Fruit fly (Drosophila melanogaster) whole organism, embryonic: Measurements from ENCODE around the gene Trf5.

Experiments used
- B-H2 ChIP-seq: fragments of 200-800 bp; sonication (Bioruptor generic); optimal IDR thresholded peaks from 2 replicates; lab custom pipeline; 2018; ENCODE audit warnings: missing biosample characterization, mild to moderate bottlenecking, missing genetic modification characterization
- CG13424 ChIP-seq: fragments of 200-800 bp; sonication (Bioruptor generic); optimal IDR thresholded peaks from 2 replicates; lab custom pipeline; 2019; ENCODE audit warnings: missing biosample characterization, mild to moderate bottlenecking, missing genetic modification characterization, moderate library complexity
- CG15269 ChIP-seq: fragments of 200-800 bp; sonication (Bioruptor generic); optimal IDR thresholded peaks from 2 replicates; lab custom pipeline; 2018; ENCODE audit warnings: missing biosample characterization, mild to moderate bottlenecking, missing genetic modification characterization, moderate library complexity
- CG1602 ChIP-seq: fragments of 200-800 bp; sonication (Bioruptor generic); optimal IDR thresholded peaks from 3 replicates; lab custom pipeline; 2016; ENCODE audit warnings: missing biosample characterization, missing genetic modification characterization
- CG17361 ChIP-seq: fragments of 200-800 bp; sonication (Bioruptor generic); IDR thresholded peaks from 3 replicates; pipeline ENCODE4 v1.3.6; 2022; ENCODE audit warnings: missing biosample characterization, missing genetic modification characterization
- CG18262 ChIP-seq: fragments of 200-800 bp; optimal IDR thresholded peaks from 3 replicates; lab custom pipeline; 2019; ENCODE audit warnings: missing biosample characterization, mild to moderate bottlenecking, missing genetic modification characterization, moderate library complexity
- CG18599 ChIP-seq: fragments of 200-800 bp; sonication (Bioruptor generic); optimal IDR thresholded peaks from 3 replicates; lab custom pipeline; 2017; ENCODE audit warnings: missing biosample characterization, missing genetic modification characterization, mild to moderate bottlenecking, moderate library complexity, missing genetic modification reagents
- CG2116 ChIP-seq: fragments of 200-800 bp; sonication (Bioruptor generic); optimal IDR thresholded peaks from 3 replicates; lab custom pipeline; 2018; ENCODE audit warnings: missing biosample characterization, mild to moderate bottlenecking, missing genetic modification characterization
- CG33213 ChIP-seq: fragments of 200-800 bp; sonication (Bioruptor generic); optimal IDR thresholded peaks from 3 replicates; lab custom pipeline; 2016; ENCODE audit warnings: missing biosample characterization, missing genetic modification characterization
- CG4424 ChIP-seq: fragments of 200-800 bp; sonication (Bioruptor generic); optimal IDR thresholded peaks from 3 replicates; lab custom pipeline; 2016; ENCODE audit warnings: missing biosample characterization, missing genetic modification characterization
- CG6813 ChIP-seq: fragments of 200-800 bp; sonication (Bioruptor generic); optimal IDR thresholded peaks from 2 replicates; lab custom pipeline; 2017; ENCODE audit warnings: missing biosample characterization, missing genetic modification characterization, mild to moderate bottlenecking, moderate library complexity, missing genetic modification reagents
- CG6854 ChIP-seq: fragments of 200-800 bp; sonication (Bioruptor generic); optimal IDR thresholded peaks from 3 replicates; lab custom pipeline; 2017; ENCODE audit warnings: missing biosample characterization, mild to moderate bottlenecking, missing genetic modification characterization
- CG7786 ChIP-seq: fragments of 200-800 bp; sonication (Bioruptor generic); optimal IDR thresholded peaks from 2 replicates; lab custom pipeline; 2016; ENCODE audit warnings: missing biosample characterization, missing genetic modification characterization
- Camta ChIP-seq: fragments of 200-800 bp; sonication (Bioruptor generic); optimal IDR thresholded peaks from 2 replicates; lab custom pipeline; 2016; ENCODE audit warnings: missing biosample characterization, missing genetic modification characterization
- CoRest ChIP-seq: fragments of 200-800 bp; sonication (Bioruptor generic); optimal IDR thresholded peaks from 3 replicates; lab custom pipeline; 2018; ENCODE audit warnings: missing biosample characterization, mild to moderate bottlenecking, missing genetic modification characterization, moderate library complexity
- D19A ChIP-seq: fragments of 200-800 bp; optimal IDR thresholded peaks from 3 replicates; lab custom pipeline; 2019; ENCODE audit warnings: missing biosample characterization, mild to moderate bottlenecking, missing genetic modification characterization, moderate library complexity
- E2f2 ChIP-seq: fragments of 200-800 bp; sonication (Bioruptor generic); IDR thresholded peaks from 2 replicates; pipeline ENCODE4 v1.3.6; 2022; ENCODE audit warnings: missing biosample characterization, missing genetic modification characterization
- ERR ChIP-seq: fragments of 200-800 bp; sonication (Bioruptor generic); optimal IDR thresholded peaks from 2 replicates; lab custom pipeline; 2016; ENCODE audit warnings: missing biosample characterization, missing genetic modification characterization
- Ets97D ChIP-seq: fragments of 200-800 bp; sonication (Bioruptor generic); optimal IDR thresholded peaks from 3 replicates; lab custom pipeline; 2016; ENCODE audit warnings: missing biosample characterization, missing genetic modification characterization
- Fer1 ChIP-seq: fragments of 200-800 bp; sonication (Bioruptor generic); optimal IDR thresholded peaks from 2 replicates; lab custom pipeline; 2017; ENCODE audit warnings: missing biosample characterization, mild to moderate bottlenecking, missing genetic modification characterization
- H2.0 ChIP-seq: fragments of 200-800 bp; sonication (Bioruptor generic); IDR thresholded peaks from 2 replicates; pipeline ENCODE4 v1.3.6; 2022; ENCODE audit warnings: missing biosample characterization, missing genetic modification characterization
- Hmx ChIP-seq: fragments of 200-800 bp; sonication (Bioruptor generic); optimal IDR thresholded peaks from 2 replicates; lab custom pipeline; 2016; ENCODE audit warnings: missing biosample characterization, missing genetic modification characterization
- Meics ChIP-seq: fragments of 200-800 bp; sonication (Bioruptor generic); optimal IDR thresholded peaks from 2 replicates; lab custom pipeline; 2017; ENCODE audit warnings: missing biosample characterization, mild to moderate bottlenecking, missing genetic modification characterization
- Myb ChIP-seq: fragments of 200-800 bp; sonication (Bioruptor generic); optimal IDR thresholded peaks from 2 replicates; lab custom pipeline; 2016; ENCODE audit warnings: missing biosample characterization, missing genetic modification characterization
- PHDP ChIP-seq: fragments of 200-800 bp; sonication (Bioruptor generic); optimal IDR thresholded peaks from 3 replicates; lab custom pipeline; 2018; ENCODE audit warnings: missing biosample characterization, mild to moderate bottlenecking, missing genetic modification characterization, moderate library complexity
- Pdp1 ChIP-seq, 2 experiments: fragments of 200-800 bp; sonication (Bioruptor generic); optimal IDR thresholded peaks; 3 replicates each; lab custom pipeline; 2016; ENCODE audit warnings: missing biosample characterization in 2 of 2, missing genetic modification characterization in 2 of 2, mild to moderate bottlenecking in 1 of 2, moderate library complexity in 1 of 2
- Sry-δ ChIP-seq: fragments of 200-800 bp; sonication (Bioruptor generic); optimal IDR thresholded peaks from 2 replicates; lab custom pipeline; 2016; ENCODE audit warnings: missing biosample characterization, missing genetic modification characterization
- Taf1 ChIP-seq: fragments of 200-800 bp; sonication (Bioruptor generic); IDR thresholded peaks from 2 replicates; pipeline ENCODE4 v1.3.6; 2022; ENCODE audit warnings: missing biosample characterization, missing genetic modification characterization
- YL-1 ChIP-seq: fragments of 200-800 bp; sonication (Bioruptor generic); optimal IDR thresholded peaks from 3 replicates; lab custom pipeline; 2017; ENCODE audit warnings: missing biosample characterization, mild to moderate bottlenecking, missing genetic modification characterization
- amos ChIP-seq: fragments of 200-800 bp; sonication (Bioruptor generic); IDR thresholded peaks from 2 replicates; pipeline ENCODE4 v1.3.6; 2022; ENCODE audit warnings: missing biosample characterization, missing genetic modification characterization; ENCODE audit not compliant: partially characterized antibody
- btn ChIP-seq: fragments of 200-800 bp; sonication (Bioruptor generic); optimal IDR thresholded peaks from 2 replicates; lab custom pipeline; 2016; ENCODE audit warnings: missing biosample characterization, missing genetic modification characterization
- chinmo ChIP-seq: fragments of 200-800 bp; sonication (Bioruptor generic); IDR thresholded peaks from 4 replicates; pipeline ENCODE4 v1.3.6; 2022; ENCODE audit warnings: missing biosample characterization, missing genetic modification characterization; ENCODE audit not compliant: partially characterized antibody
- crol ChIP-seq: fragments of 200-800 bp; sonication (Bioruptor generic); IDR thresholded peaks from 2 replicates; pipeline ENCODE4 v1.3.6; 2022; ENCODE audit warnings: missing biosample characterization, missing genetic modification characterization
- dan ChIP-seq: fragments of 200-800 bp; sonication (Bioruptor generic); IDR thresholded peaks from 2 replicates; pipeline ENCODE4 v1.3.6; 2022; ENCODE audit warnings: missing biosample characterization, missing genetic modification characterization
- eve ChIP-seq, 2 experiments: fragments of >200 bp; optimal IDR thresholded peaks; 2 replicates each; lab custom pipeline; 2017; ENCODE audit warnings: missing biosample characterization in 2 of 2, missing genetic modification characterization in 2 of 2
- exex ChIP-seq: fragments of 200-800 bp; sonication (Bioruptor generic); optimal IDR thresholded peaks from 4 replicates; lab custom pipeline; 2018; ENCODE audit warnings: missing biosample characterization, mild to moderate bottlenecking, missing genetic modification characterization, moderate library complexity
- fru ChIP-seq: fragments of >200 bp; optimal IDR thresholded peaks from 2 replicates; lab custom pipeline; 2017
- gcm2 ChIP-seq: fragments of 200-800 bp; sonication (Bioruptor generic); optimal IDR thresholded peaks from 2 replicates; lab custom pipeline; 2016; ENCODE audit warnings: missing biosample characterization, missing genetic modification characterization
- gfzf ChIP-seq: fragments of 200-800 bp; sonication (Bioruptor generic); optimal IDR thresholded peaks from 2 replicates; lab custom pipeline; 2016; ENCODE audit warnings: missing biosample characterization, mild to moderate bottlenecking, missing genetic modification characterization, moderate library complexity
- hb ChIP-seq: fragments of 200-800 bp; sonication (Bioruptor generic); IDR thresholded peaks from 3 replicates; pipeline ENCODE4 v1.3.6; 2022; ENCODE audit warnings: missing biosample characterization, missing genetic modification characterization; ENCODE audit not compliant: partially characterized antibody
- hbn ChIP-seq: fragments of 200-800 bp; sonication (Bioruptor generic); IDR thresholded peaks from 2 replicates; pipeline ENCODE4 v1.3.6; 2022; ENCODE audit warnings: missing biosample characterization, missing genetic modification characterization; ENCODE audit not compliant: partially characterized antibody
- jigr1 ChIP-seq: fragments of 200-800 bp; sonication (Bioruptor generic); IDR thresholded peaks from 3 replicates; pipeline ENCODE4 v1.3.6; 2022; ENCODE audit warnings: missing biosample characterization, missing genetic modification characterization
- lbe ChIP-seq: fragments of 200-800 bp; sonication (Bioruptor generic); optimal IDR thresholded peaks from 2 replicates; lab custom pipeline; 2016; ENCODE audit warnings: missing biosample characterization, mild to moderate bottlenecking, missing genetic modification characterization
- lilli ChIP-seq: fragments of 200-800 bp; sonication (Bioruptor generic); optimal IDR thresholded peaks from 3 replicates; lab custom pipeline; 2016; ENCODE audit warnings: missing biosample characterization, missing genetic modification characterization
- mam ChIP-seq: fragments of 200-800 bp; sonication (Bioruptor generic); optimal IDR thresholded peaks from 3 replicates; lab custom pipeline; 2016; ENCODE audit warnings: missing biosample characterization, missing genetic modification characterization
- pum ChIP-seq: fragments of 200-800 bp; sonication (Bioruptor generic); optimal IDR thresholded peaks from 2 replicates; lab custom pipeline; 2016; ENCODE audit warnings: missing biosample characterization, missing genetic modification characterization
- seq ChIP-seq: fragments of 200-800 bp; sonication (Bioruptor generic); IDR thresholded peaks from 2 replicates; pipeline ENCODE4 v1.3.6; 2022; ENCODE audit warnings: missing biosample characterization, missing genetic modification characterization
- sim ChIP-seq: fragments of 200-800 bp; sonication (Bioruptor generic); IDR thresholded peaks from 2 replicates; pipeline ENCODE4 v1.3.6; 2022; ENCODE audit warnings: missing biosample characterization, missing genetic modification characterization
- vvl ChIP-seq: fragments of 200-800 bp; sonication (Bioruptor generic); IDR thresholded peaks from 2 replicates; pipeline ENCODE4 v1.3.6; 2022; ENCODE audit warnings: missing biosample characterization, missing genetic modification characterization

Gene Trf5

DNA sequence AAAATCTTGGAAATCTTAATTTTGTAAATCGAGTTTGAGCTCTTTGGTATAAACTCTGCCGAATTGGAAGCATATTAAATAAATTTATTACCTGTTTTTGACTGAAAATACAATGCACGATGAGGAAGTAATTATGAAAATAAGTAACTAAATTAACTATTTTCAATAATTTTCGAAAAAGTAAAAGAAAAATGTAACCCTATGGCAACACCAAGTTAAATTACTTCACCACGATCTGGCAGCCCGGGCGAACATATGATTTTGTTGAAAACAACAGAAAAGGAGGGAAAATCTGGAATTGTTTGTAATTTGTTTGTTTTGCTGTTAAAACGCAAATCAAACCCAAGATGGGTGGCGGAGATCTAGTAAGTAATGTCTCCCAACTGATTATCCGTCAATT is 48.6 kb upstream of the Trf5 start, which contains the start of the genes CG9961 and Cwc25 (continued):
- TF ChIP-seq CG2116 (GFP tag; lab: Kevin White, UChicago), result peak; percentile 12
- no peak for TF ChIP-seq Camta (GFP tag; lab: Kevin White, UChicago)

DNA sequence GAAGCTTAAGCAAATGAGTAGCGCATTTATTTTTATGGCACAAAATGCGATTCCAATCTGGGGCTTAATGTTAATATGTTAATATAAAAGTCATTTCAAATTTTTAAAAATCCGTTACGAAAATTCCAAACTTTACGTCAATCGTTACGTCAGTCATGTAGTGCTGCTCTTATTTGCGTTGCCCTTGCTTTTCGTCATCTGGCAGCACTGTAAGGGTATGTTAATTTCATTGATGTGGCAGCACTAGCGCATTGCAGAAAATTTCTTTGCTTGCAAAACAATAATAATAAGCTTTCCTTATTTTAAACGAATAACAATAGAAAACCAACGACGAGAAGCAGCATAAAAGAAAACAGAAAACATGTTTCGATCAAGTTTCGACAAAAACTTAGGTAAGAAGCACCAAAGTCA is 43.6 kb upstream of the Trf5 start, which contains the start of gene Hrs:
Gene Hrs (plus strand): TSS at position 167 of the 411 bp plus-strand sequence.
- no peak for TF ChIP-seq Hmx
- TF ChIP-seq CG33213 (GFP tag; lab: Kevin White, UChicago), result peak; percentile 32
- TF ChIP-seq lilli (GFP tag; lab: Kevin White, UChicago), result peak; percentile 35
- TF ChIP-seq PHDP (tag; lab: Kevin White, UChicago), result no peak
- peak in 1 of 2 experiments; percentile 91 for TF ChIP-seq Pdp1 (GFP tag; optimal IDR thresholded peaks at IDR 0.05; lab: Kevin White, UChicago)
- TF ChIP-seq jigr1, result no peak
- peak; percentile 3 for TF ChIP-seq ERR
- TF ChIP-seq fru (lab: Kevin White, UChicago), result no peak
- TF ChIP-seq CoRest (tag; lab: Kevin White, UChicago), result peak; percentile 23
- TF ChIP-seq hb (GFP tag; lab: Robert Waterston, UW), result no peak
- peak; percentile 69 for TF ChIP-seq gfzf
- peak; percentile 67 for TF ChIP-seq Ets97D (GFP tag; lab: Kevin White, UChicago)
- TF ChIP-seq CG18262, result no peak
- TF ChIP-seq Fer1, result peak; percentile 45
- TF ChIP-seq dan (GFP tag; lab: Robert Waterston, UW), result no peak
- peak; percentile 36 for TF ChIP-seq Sry-δ (GFP tag; lab: Kevin White, UChicago)
- TF ChIP-seq YL-1 (GFP tag; lab: Kevin White, UChicago), result peak; percentile 71
- no peak for TF ChIP-seq pum
- TF ChIP-seq E2f2 (GFP tag; lab: Robert Waterston, UW), result peak; percentile 79
- TF ChIP-seq D19A, result no peak
- TF ChIP-seq mam (GFP tag; lab: Kevin White, UChicago), result peak; percentile 29
- TF ChIP-seq Meics (GFP tag; lab: Kevin White, UChicago), result no peak
- TF ChIP-seq Myb (GFP tag; lab: Kevin White, UChicago), result peak; percentile 98
- TF ChIP-seq sim (GFP tag; lab: Robert Waterston, UW), result no peak
- no peak for TF ChIP-seq H2.0
- peak; percentile 32; the same call in 1 of the 2 replicates for TF ChIP-seq amos (GFP tag; lab: Robert Waterston, UW)
- peak; percentile 69; the same call in 2 of the 4 replicates for TF ChIP-seq chinmo (GFP tag; lab: Robert Waterston, UW)
- peak; percentile 68 for TF ChIP-seq CG2116 (GFP tag; lab: Kevin White, UChicago)
- no peak for TF ChIP-seq CG6854
- TF ChIP-seq CG18599 (GFP tag; lab: Kevin White, UChicago), result no peak
- TF ChIP-seq CG13424, result no peak
- TF ChIP-seq B-H2 (GFP tag; lab: Kevin White, UChicago), result peak; percentile 14
- TF ChIP-seq hbn (GFP tag; lab: Robert Waterston, UW), result peak; percentile 40; the same call in 1 of the 2 replicates
- TF ChIP-seq eve (GFP tag; optimal IDR thresholded peaks at IDR 0.05; lab: Kevin White, UChicago), result no peak
- no peak for TF ChIP-seq CG7786 (GFP tag; lab: Kevin White, UChicago)
- TF ChIP-seq CG15269 (tag; lab: Kevin White, UChicago), result no peak
- TF ChIP-seq CG4424 (GFP tag; lab: Kevin White, UChicago), result no peak
- peak; percentile 50 for TF ChIP-seq lbe (GFP tag; lab: Kevin White, UChicago)
- TF ChIP-seq btn (GFP tag; lab: Kevin White, UChicago), result no peak
- TF ChIP-seq CG6813 (GFP tag; lab: Kevin White, UChicago), result no peak
- peak; percentile 83 for TF ChIP-seq vvl (GFP tag; lab: Robert Waterston, UW)
- no peak for TF ChIP-seq exex (tag; lab: Kevin White, UChicago)
- TF ChIP-seq CG1602 (GFP tag; lab: Kevin White, UChicago), result no peak
- TF ChIP-seq Taf1 (GFP tag; lab: Robert Waterston, UW), result no peak
- no peak for TF ChIP-seq seq
- no peak for TF ChIP-seq gcm2 (GFP tag; lab: Kevin White, UChicago)
- no peak for TF ChIP-seq crol (GFP tag; lab: Robert Waterston, UW)
- TF ChIP-seq CG17361, result 0 out of 3 replicates have a peak, but pooled peaks have one; percentile 18
